Worm (Caenorhabditis elegans) whole organism, mixed stage, embryonic: ENCODE measurements around the gene cfap-20.

Source experiments
- M03D4.4 ChIP-seq: sonication (generic microtip); optimal IDR thresholded peaks from 2 replicates; lab custom pipeline; 2017; ENCODE audit warnings: mild to moderate bottlenecking, missing genetic modification characterization, missing compliant biosample characterization
- cnd-1 ChIP-seq: fragments of 200-800 bp; sonication (Bioruptor generic); optimal IDR thresholded peaks from 2 replicates; lab custom pipeline; 2018; ENCODE audit warnings: mild to moderate bottlenecking, missing genetic modification characterization, missing compliant biosample characterization
- elt-1 ChIP-seq: sonication (generic microtip); optimal IDR thresholded peaks from 2 replicates; lab custom pipeline; 2017; ENCODE audit warnings: missing genetic modification characterization, mild to moderate bottlenecking, missing compliant biosample characterization, antibody characterized with exemption, moderate library complexity, borderline replicate concordance; ENCODE audit not compliant: insufficient read depth
- elt-3 ChIP-seq: fragments of 150-350 bp; optimal IDR thresholded peaks from 2 replicates; lab custom pipeline; 2014; ENCODE audit warnings: missing biosample characterization, missing genetic modification characterization
- lin-32 ChIP-seq: fragments of 200-800 bp; sonication (Bioruptor generic); optimal IDR thresholded peaks from 2 replicates; lab custom pipeline; 2018; ENCODE audit warnings: mild to moderate bottlenecking, missing genetic modification characterization, missing compliant biosample characterization
- mls-2 ChIP-seq: sonication (generic microtip); optimal IDR thresholded peaks from 2 replicates; lab custom pipeline; 2016; ENCODE audit warnings: mild to moderate bottlenecking, missing genetic modification characterization, moderate library complexity, missing compliant biosample characterization
- tbx-8 ChIP-seq: fragments of 200-800 bp; sonication (Bioruptor generic); optimal IDR thresholded peaks from 2 replicates; lab custom pipeline; 2018; ENCODE audit warnings: mild to moderate bottlenecking, missing genetic modification characterization, moderate library complexity, missing compliant biosample characterization
- unc-120 ChIP-seq: sonication (generic microtip); optimal IDR thresholded peaks from 2 replicates; lab custom pipeline; 2017; ENCODE audit warnings: missing genetic modification characterization, missing compliant biosample characterization; ENCODE audit not compliant: poor library complexity, severe bottlenecking
- unc-39 ChIP-seq: fragments of 150-350 bp; optimal IDR thresholded peaks from 2 replicates; lab custom pipeline; 2014; ENCODE audit warnings: missing biosample characterization, missing genetic modification characterization

The cfap-20 gene

ce11 chrIII:3484995-3485394 is 52.3 kb downstream of the cfap-20 start:
- TF ChIP-seq M03D4.4 (tag; lab: Kevin White, UChicago) (no peak), mls-2 (tag; lab: Kevin White, UChicago) (no peak), unc-39 (tag; lab: Kevin White, UChicago) (no peak), unc-120 (tag; lab: Kevin White, UChicago) (no peak), lin-32 (GFP tag; lab: Kevin White, UChicago) (no peak), elt-1 (no peak), elt-3 (no peak), cnd-1 (no peak), tbx-8 (GFP tag; lab: Kevin White, UChicago) (no peak)
